Fruit fly (Drosophila melanogaster) whole organism, adult: ENCODE measurements around the gene Mical.

ENCODE experiments used
- CG12768 ChIP-seq: fragments of 200-800 bp; sonication (Bioruptor generic); optimal IDR thresholded peaks from 2 replicates; lab custom pipeline; 2017; ENCODE audit warnings: missing biosample characterization, missing genetic modification characterization, mild to moderate bottlenecking, moderate library complexity, missing genetic modification reagents
- CG33017 ChIP-seq: fragments of 200-800 bp; sonication (Bioruptor generic); optimal IDR thresholded peaks from 2 replicates; lab custom pipeline; 2018; ENCODE audit warnings: missing biosample characterization, mild to moderate bottlenecking, missing genetic modification characterization, moderate library complexity
- CG5204 ChIP-seq: fragments of 200-800 bp; sonication (Bioruptor generic); optimal IDR thresholded peaks from 2 replicates; lab custom pipeline; 2016; ENCODE audit warnings: missing biosample characterization, missing genetic modification characterization
- CG7101 ChIP-seq: fragments of 200-800 bp; sonication (Bioruptor generic); optimal IDR thresholded peaks from 2 replicates; lab custom pipeline; 2018; ENCODE audit warnings: missing biosample characterization, mild to moderate bottlenecking, missing genetic modification characterization, moderate library complexity
- Clk ChIP-seq: fragments of 200-800 bp; sonication (Bioruptor generic); optimal IDR thresholded peaks from 2 replicates; lab custom pipeline; 2017; ENCODE audit warnings: missing biosample characterization, missing genetic modification characterization
- Mnt ChIP-seq: fragments of 200-800 bp; sonication (Bioruptor generic); optimal IDR thresholded peaks from 2 replicates; lab custom pipeline; 2016; ENCODE audit warnings: missing biosample characterization, mild to moderate bottlenecking, missing genetic modification characterization
- cic ChIP-seq: fragments of 200-800 bp; sonication (Bioruptor generic); optimal IDR thresholded peaks from 2 replicates; lab custom pipeline; 2017; ENCODE audit warnings: missing biosample characterization, mild to moderate bottlenecking, missing genetic modification characterization, moderate library complexity
- kay ChIP-seq: fragments of 200-800 bp; sonication (Bioruptor generic); peaks from one replicate; lab custom pipeline; 2016; ENCODE audit warnings: missing biosample characterization, missing genetic modification characterization, borderline replicate concordance
- ovo ChIP-seq: fragments of 200-800 bp; sonication (Bioruptor generic); optimal IDR thresholded peaks from 2 replicates; lab custom pipeline; 2016; ENCODE audit warnings: missing biosample characterization, missing genetic modification characterization
- tj ChIP-seq: fragments of 200-800 bp; sonication (Bioruptor generic); optimal IDR thresholded peaks from 3 replicates; lab custom pipeline; 2017; ENCODE audit warnings: missing biosample characterization, mild to moderate bottlenecking, missing genetic modification characterization, moderate library complexity
- toe ChIP-seq: fragments of 200-800 bp; sonication (Bioruptor generic); optimal IDR thresholded peaks from 2 replicates; lab custom pipeline; 2016; ENCODE audit warnings: missing biosample characterization, missing genetic modification characterization

dm6 chr3R:9959911-9960310, 82.8 kb downstream of the Mical start:
- no peak for TF ChIP-seq CG33017 (tag; lab: Kevin White, UChicago)
- no peak for TF ChIP-seq kay (GFP tag; lab: Kevin White, UChicago)
- no peak for TF ChIP-seq Clk (GFP tag; lab: Kevin White, UChicago)
- TF ChIP-seq Mnt (GFP tag; lab: Kevin White, UChicago): no peak
- TF ChIP-seq ovo (GFP tag; lab: Kevin White, UChicago): no peak
- TF ChIP-seq CG5204 (GFP tag; lab: Kevin White, UChicago): no peak
- no peak for TF ChIP-seq tj (GFP tag; lab: Kevin White, UChicago)
- no peak for TF ChIP-seq toe
- no peak for TF ChIP-seq cic (GFP tag; lab: Kevin White, UChicago)
- no peak for TF ChIP-seq CG7101 (tag; lab: Kevin White, UChicago)
- TF ChIP-seq CG12768 (GFP tag; lab: Kevin White, UChicago): no peak
